Worm (Caenorhabditis elegans): ENCODE data around the gene dnj-11.
"Not testable (repeated sequence)": the region's sequence is repeated elsewhere in the genome, so short reads cannot be mapped to it uniquely, and the experiment has no call there.

ce11 chrIV:6594871-6595270 is 9.2 kb downstream of the dnj-11 start, which contains the start of gene nspb-3:
- not testable (repeated sequence) for TF ChIP-seq ama-1 (optimal IDR thresholded peaks at IDR 0.05); pes-1 (GFP tag; IDR thresholded peaks at IDR 0.05); ets-7 (tag; optimal IDR thresholded peaks at IDR 0.05); sea-1 (GFP tag; conservative IDR thresholded peaks at IDR 0.05); ceh-13 (GFP tag; optimal IDR thresholded peaks at IDR 0.05); hmbx-1 (tag; optimal IDR thresholded peaks at IDR 0.05); F13C5.2 (tag; optimal IDR thresholded peaks at IDR 0.05); hmg-4 (GFP tag; optimal IDR thresholded peaks at IDR 0.05)
